Fruit fly (Drosophila melanogaster) whole organism: ENCODE data around the gene CG33784.

Experiments
- pan ChIP-seq: fragments of >200 bp; optimal IDR thresholded peaks from 2 replicates; lab custom pipeline; 2017
- psq ChIP-seq: fragments of >200 bp; optimal IDR thresholded peaks from 2 replicates; lab custom pipeline; 2017
- usp ChIP-seq: fragments of >200 bp; optimal IDR thresholded peaks from 2 replicates; lab custom pipeline; 2017; ENCODE audit warnings: missing biosample characterization, missing genetic modification characterization, mixed read lengths

- no peak for TF ChIP-seq pan (lab: Kevin White, UChicago)
- TF ChIP-seq psq (lab: Kevin White, UChicago), result no peak
- no peak for TF ChIP-seq usp (GFP tag; lab: Kevin White, UChicago)
Observed at dm6 chr3R:10109938-10110337, 42.2 kb downstream of the CG33784 start, which contains the start of gene Fmr1.
